Worm (Caenorhabditis elegans) whole organism, L1 larva: ENCODE measurements around the gene Y55D5A.1.

Experiments used
- F16B12.6 ChIP-seq: fragments of 150-350 bp; optimal IDR thresholded peaks from 2 replicates; lab custom pipeline; 2014; ENCODE audit warnings: missing biosample characterization, missing genetic modification characterization
- Y116A8C.19 ChIP-seq: sonication (generic microtip); optimal IDR thresholded peaks from 2 replicates; lab custom pipeline; 2016; ENCODE audit warnings: missing compliant biosample characterization, missing genetic modification characterization, borderline replicate concordance
- aly-2 ChIP-seq: fragments of 150-350 bp; optimal IDR thresholded peaks from 2 replicates; lab custom pipeline; 2014; ENCODE audit warnings: missing biosample characterization, missing genetic modification characterization
- blmp-1 ChIP-seq: fragments of 150-350 bp; optimal IDR thresholded peaks from 2 replicates; lab custom pipeline; 2014; ENCODE audit warnings: missing biosample characterization, missing genetic modification characterization
- ceh-82 ChIP-seq, 3 experiments: fragments of 150-350 bp in 1 of 3; sonication (generic microtip) in 2 of 3; optimal IDR thresholded peaks; 2 replicates each; lab custom pipeline; 2014 to 2017; ENCODE audit warnings: missing biosample characterization in 3 of 3, missing genetic modification characterization in 3 of 3
- dpl-1 ChIP-seq, 3 experiments: fragments of 150-350 bp in 2 of 3; sonication (generic microtip) in 1 of 3; optimal IDR thresholded peaks; 2 replicates each; lab custom pipeline; 2014 to 2017; ENCODE audit warnings: missing biosample characterization in 3 of 3, missing genetic modification characterization in 3 of 3, missing genetic modification reagents in 3 of 3
- lin-39 ChIP-seq: fragments of 150-350 bp; optimal IDR thresholded peaks from 2 replicates; lab custom pipeline; 2014; ENCODE audit warnings: missing biosample characterization, missing genetic modification reagents, missing genetic modification characterization
- mef-2 ChIP-seq: fragments of 150-350 bp; optimal IDR thresholded peaks from 2 replicates; lab custom pipeline; 2014; ENCODE audit warnings: missing biosample characterization, missing genetic modification characterization
- nhr-19 ChIP-seq: fragments of 200-800 bp; sonication (Bioruptor generic); conservative IDR thresholded peaks from 2 replicates; pipeline ENCODE4 v1.3.6; 2022; ENCODE audit warnings: missing genetic modification characterization, missing compliant biosample characterization
- nhr-237 ChIP-seq: fragments of 150-350 bp; optimal IDR thresholded peaks from 2 replicates; lab custom pipeline; 2014; ENCODE audit warnings: missing biosample characterization, missing genetic modification characterization
- nhr-47 ChIP-seq: sonication (generic microtip); optimal IDR thresholded peaks from 2 replicates; lab custom pipeline; 2016; ENCODE audit warnings: mild to moderate bottlenecking, missing genetic modification characterization, moderate library complexity, missing compliant biosample characterization
- nhr-76 ChIP-seq: sonication (generic microtip); optimal IDR thresholded peaks from 2 replicates; lab custom pipeline; 2017; ENCODE audit warnings: missing biosample characterization, missing genetic modification characterization
- unc-86 ChIP-seq: sonication (generic microtip); optimal IDR thresholded peaks from 2 replicates; lab custom pipeline; 2016; ENCODE audit warnings: missing genetic modification characterization, missing compliant biosample characterization

- TF ChIP-seq ceh-82 (tag; optimal IDR thresholded peaks at IDR 0.05; lab: Kevin White, UChicago): no peak
- no peak for TF ChIP-seq F16B12.6 (tag; lab: Kevin White, UChicago)
- TF ChIP-seq aly-2 (tag; lab: Kevin White, UChicago): no peak
- TF ChIP-seq nhr-76 (tag; lab: Kevin White, UChicago): no peak
- TF ChIP-seq Y116A8C.19 (tag; lab: Kevin White, UChicago): no peak
- TF ChIP-seq lin-39 (tag; lab: Kevin White, UChicago): no peak
- no peak for TF ChIP-seq nhr-47 (tag; lab: Kevin White, UChicago)
- no peak for TF ChIP-seq nhr-19 (GFP tag; lab: Robert Waterston, UW)
- no peak for TF ChIP-seq mef-2 (tag; lab: Kevin White, UChicago)
- TF ChIP-seq nhr-237 (tag; lab: Kevin White, UChicago): no peak
- TF ChIP-seq blmp-1 (tag; lab: Kevin White, UChicago): no peak
- no peak for TF ChIP-seq unc-86
- no peak for TF ChIP-seq dpl-1 (GFP tag; optimal IDR thresholded peaks at IDR 0.05; lab: Kevin White, UChicago)
Measured at ce11 chrIII:3033931-3034330, 51.7 kb downstream of the Y55D5A.1 start.
